Worm (Caenorhabditis elegans) whole organism, L2 larva: ENCODE results near the gene F47G9.4.

Experiments
- F13H6.1 ChIP-seq: sonication (generic microtip); optimal IDR thresholded peaks from 2 replicates; lab custom pipeline; 2016; ENCODE audit warnings: missing genetic modification characterization, missing compliant biosample characterization
- Y55F3AM.14 ChIP-seq: fragments of 200-800 bp; sonication (Bioruptor generic); optimal IDR thresholded peaks from 2 replicates; lab custom pipeline; 2018; ENCODE audit warnings: mild to moderate bottlenecking, missing genetic modification characterization, missing compliant biosample characterization
- ama-1 ChIP-seq: fragments of 150-350 bp; optimal IDR thresholded peaks from 2 replicates; lab custom pipeline; 2018; ENCODE audit warnings: inconsistent platforms
- ceh-16 ChIP-seq: fragments of 150-350 bp; optimal IDR thresholded peaks from 2 replicates; lab custom pipeline; 2014; ENCODE audit warnings: missing biosample characterization, missing genetic modification characterization
- crh-2 ChIP-seq: sonication (generic microtip); optimal IDR thresholded peaks from 2 replicates; lab custom pipeline; 2017; ENCODE audit warnings: missing biosample characterization, missing genetic modification characterization
- dmd-4 ChIP-seq: sonication (generic microtip); optimal IDR thresholded peaks from 2 replicates; lab custom pipeline; 2017; ENCODE audit warnings: missing biosample characterization, missing genetic modification characterization
- elt-1 ChIP-seq: fragments of 150-350 bp; optimal IDR thresholded peaks from 2 replicates; lab custom pipeline; 2014; ENCODE audit warnings: missing biosample characterization, missing genetic modification characterization
- elt-3 ChIP-seq: sonication (generic microtip); optimal IDR thresholded peaks from 2 replicates; lab custom pipeline; 2017; ENCODE audit warnings: missing biosample characterization, missing genetic modification characterization
- fos-1 ChIP-seq: fragments of 150-350 bp; optimal IDR thresholded peaks from 2 replicates; lab custom pipeline; 2014; ENCODE audit warnings: missing biosample characterization, missing genetic modification characterization
- lin-13 ChIP-seq: fragments of 150-350 bp; optimal IDR thresholded peaks from 2 replicates; lab custom pipeline; 2014; ENCODE audit warnings: missing biosample characterization, missing genetic modification reagents, missing genetic modification characterization
- lin-39 ChIP-seq: fragments of 150-350 bp; optimal IDR thresholded peaks from 2 replicates; lab custom pipeline; 2014; ENCODE audit warnings: missing biosample characterization, missing genetic modification reagents, missing genetic modification characterization
- lsy-2 ChIP-seq, 2 experiments: fragments of 150-350 bp in 1 of 2; sonication (generic microtip) in 1 of 2; optimal IDR thresholded peaks; 2 replicates each; lab custom pipeline; 2014 to 2017; ENCODE audit warnings: missing biosample characterization in 2 of 2, missing genetic modification characterization in 2 of 2
- mab-5 ChIP-seq: fragments of 150-350 bp; optimal IDR thresholded peaks from 2 replicates; lab custom pipeline; 2014; ENCODE audit warnings: missing biosample characterization, missing genetic modification characterization
- mdl-1 ChIP-seq, 2 experiments: fragments of 150-350 bp in 1 of 2; sonication (generic microtip) in 1 of 2; optimal IDR thresholded peaks; 2 replicates each; lab custom pipeline; 2017; ENCODE audit warnings: missing biosample characterization in 2 of 2, missing genetic modification characterization in 2 of 2
- nhr-11 ChIP-seq: fragments of 150-350 bp; optimal IDR thresholded peaks from 2 replicates; lab custom pipeline; 2014; ENCODE audit warnings: missing biosample characterization, missing genetic modification characterization
- nhr-129 ChIP-seq: fragments of 150-350 bp; optimal IDR thresholded peaks from 2 replicates; lab custom pipeline; 2014; ENCODE audit warnings: missing biosample characterization, missing genetic modification characterization
- nhr-237 ChIP-seq: fragments of 150-350 bp; optimal IDR thresholded peaks from 2 replicates; lab custom pipeline; 2014; ENCODE audit warnings: missing biosample characterization, missing genetic modification characterization
- nhr-6 ChIP-seq: fragments of 150-350 bp; optimal IDR thresholded peaks from 2 replicates; lab custom pipeline; 2014; ENCODE audit warnings: missing biosample characterization, missing genetic modification characterization
- nhr-77 ChIP-seq: fragments of 150-350 bp; optimal IDR thresholded peaks from 2 replicates; lab custom pipeline; 2014; ENCODE audit warnings: missing biosample characterization, missing genetic modification characterization
- peb-1 ChIP-seq: fragments of 150-350 bp; optimal IDR thresholded peaks from 2 replicates; lab custom pipeline; 2014; ENCODE audit warnings: missing biosample characterization, missing genetic modification characterization
- skn-1 ChIP-seq: sonication (generic microtip); optimal IDR thresholded peaks from 2 replicates; lab custom pipeline; 2017; ENCODE audit warnings: missing biosample characterization, missing genetic modification characterization
- sma-3 ChIP-seq: sonication (generic microtip); optimal IDR thresholded peaks from 2 replicates; lab custom pipeline; 2016; ENCODE audit warnings: missing genetic modification reagents, missing genetic modification characterization, missing compliant biosample characterization
- ztf-1 ChIP-seq: fragments of 200-800 bp; sonication (Bioruptor generic); conservative IDR thresholded peaks from 2 replicates; pipeline ENCODE4 v1.3.6; 2022; ENCODE audit warnings: missing genetic modification characterization, missing compliant biosample characterization
- ztf-11 ChIP-seq: sonication (generic microtip); optimal IDR thresholded peaks from 2 replicates; lab custom pipeline; 2017; ENCODE audit warnings: missing biosample characterization, missing genetic modification characterization
- ztf-4 ChIP-seq: fragments of 150-350 bp; optimal IDR thresholded peaks from 2 replicates; lab custom pipeline; 2014; ENCODE audit warnings: missing biosample characterization, missing genetic modification characterization

F47G9.4 gene

ce11 chrV:11271051-11271450 lies 50.6 kb downstream of the F47G9.4 start, which contains the start of gene clec-222:
clec-222 (plus strand) TSS chrV:11271351.
- TF ChIP-seq Y55F3AM.14 (GFP tag; lab: Kevin White, UChicago) (no peak), ama-1 (lab: Kevin White, UChicago) (no peak), mab-5 (tag; lab: Kevin White, UChicago) (no peak), ceh-16 (tag; lab: Kevin White, UChicago) (no peak), ztf-1 (GFP tag; lab: Robert Waterston, UW) (no peak), crh-2 (tag; lab: Kevin White, UChicago) (no peak), lsy-2 (tag; optimal IDR thresholded peaks at IDR 0.05; lab: Kevin White, UChicago) (no peak), mdl-1 (tag; optimal IDR thresholded peaks at IDR 0.05; lab: Kevin White, UChicago) (no peak), dmd-4 (tag; lab: Kevin White, UChicago) (no peak), fos-1 (tag; lab: Kevin White, UChicago) (no peak), skn-1 (tag; lab: Kevin White, UChicago) (no peak), sma-3 (GFP tag; lab: Kevin White, UChicago) (no peak), nhr-129 (tag; lab: Kevin White, UChicago) (no peak), elt-1 (tag; lab: Kevin White, UChicago) (no peak), ztf-4 (tag; lab: Kevin White, UChicago) (no peak), ztf-11 (tag; lab: Kevin White, UChicago) (no peak), nhr-11 (no peak), peb-1 (no peak), F13H6.1 (tag; lab: Kevin White, UChicago) (no peak)

ce11 chrV:11268791-11269190 lies 52.8 kb downstream of the F47G9.4 start, which contains the start of gene str-115:
str-115 (plus strand) TSS chrV:11269091.
- TF ChIP-seq lin-13 (GFP tag; lab: Kevin White, UChicago) (no peak), nhr-237 (tag; lab: Kevin White, UChicago) (no peak), lin-39 (tag; lab: Kevin White, UChicago) (no peak), ztf-1 (GFP tag; lab: Robert Waterston, UW) (no peak), fos-1 (tag; lab: Kevin White, UChicago) (no peak), nhr-6 (tag; lab: Kevin White, UChicago) (no peak), elt-3 (tag; lab: Kevin White, UChicago) (no peak), crh-2 (tag; lab: Kevin White, UChicago) (no peak), nhr-77 (no peak), ztf-4 (tag; lab: Kevin White, UChicago) (no peak)
